Fruit fly (Drosophila melanogaster): ENCODE measurements around the gene NAAT1.

Gene NAAT1

dm6 chrX:5418555-5419044 is 8.0 kb upstream of the NAAT1 start:
- no peak for TF ChIP-seq Pif1A (GFP tag; optimal IDR thresholded peaks at IDR 0.05)
- no peak for TF ChIP-seq D1 (tag; optimal IDR thresholded peaks at IDR 0.05)
- no peak for TF ChIP-seq CG8159 (tag; optimal IDR thresholded peaks at IDR 0.05)
- no peak for TF ChIP-seq rn (GFP tag; IDR thresholded peaks at IDR 0.05)
- TF ChIP-seq fd96Ca (GFP tag; IDR thresholded peaks at IDR 0.05), result no peak
- TF ChIP-seq Pif1B (GFP tag; optimal IDR thresholded peaks at IDR 0.05), result no peak
- no peak for TF ChIP-seq CG34367 (tag; optimal IDR thresholded peaks at IDR 0.05)
- no peak for TF ChIP-seq CG9948 (tag; optimal IDR thresholded peaks at IDR 0.05)
- no peak for TF ChIP-seq CG4496 (GFP tag; IDR thresholded peaks at IDR 0.05)
- TF ChIP-seq CG14655 (GFP tag; optimal IDR thresholded peaks at IDR 0.05), result no peak
- TF ChIP-seq CG12605 (GFP tag; IDR thresholded peaks at IDR 0.05), result no peak
- no peak for TF ChIP-seq gl (tag; optimal IDR thresholded peaks at IDR 0.05)
- no peak for TF ChIP-seq CG17806 (tag; optimal IDR thresholded peaks at IDR 0.05)
- no peak for TF ChIP-seq Snoo (tag; optimal IDR thresholded peaks at IDR 0.05)
- no peak for TF ChIP-seq CG13204 (GFP tag; optimal IDR thresholded peaks at IDR 0.05)

- TF ChIP-seq CG12605 (GFP tag; IDR thresholded peaks at IDR 0.05), result no peak
- no peak for TF ChIP-seq CG15710 (tag; optimal IDR thresholded peaks at IDR 0.05)
- no peak for TF ChIP-seq CG9948 (tag; optimal IDR thresholded peaks at IDR 0.05)
- no peak for TF ChIP-seq CG8159 (tag; optimal IDR thresholded peaks at IDR 0.05)
- TF ChIP-seq CG17806 (tag; optimal IDR thresholded peaks at IDR 0.05), result no peak
- no peak for TF ChIP-seq Pif1A (GFP tag; optimal IDR thresholded peaks at IDR 0.05)
Measured at dm6 chrX:5417836-5418554, 7.3 kb upstream of the NAAT1 start.

dm6 chrX:5408869-5409268 is 1.8 kb downstream of the NAAT1 start:
- TF ChIP-seq Snoo (tag; optimal IDR thresholded peaks at IDR 0.05), result no peak
- TF ChIP-seq EcR (GFP tag; optimal IDR thresholded peaks at IDR 0.05), result no peak
- no peak for TF ChIP-seq gl (tag; optimal IDR thresholded peaks at IDR 0.05)
- no peak for TF ChIP-seq CG8301 (tag; optimal IDR thresholded peaks at IDR 0.05)

- TF ChIP-seq Ets98B (GFP tag; IDR thresholded peaks at IDR 0.05) (no peak), CG12605 (GFP tag; IDR thresholded peaks at IDR 0.05) (no peak), Snoo (tag; optimal IDR thresholded peaks at IDR 0.05) (no peak), CG32121 (GFP tag; IDR thresholded peaks at IDR 0.05) (no peak), Pif1B (GFP tag; optimal IDR thresholded peaks at IDR 0.05) (no peak), CG15710 (tag; optimal IDR thresholded peaks at IDR 0.05) (no peak), CG14655 (GFP tag; optimal IDR thresholded peaks at IDR 0.05) (no peak), D1 (tag; optimal IDR thresholded peaks at IDR 0.05) (no peak), CG8301 (tag; optimal IDR thresholded peaks at IDR 0.05) (no peak), CG10348 (GFP tag; IDR thresholded peaks at IDR 0.05) (no peak), EcR (GFP tag; optimal IDR thresholded peaks at IDR 0.05) (no peak), gl (tag; optimal IDR thresholded peaks at IDR 0.05) (no peak), fd96Ca (GFP tag; IDR thresholded peaks at IDR 0.05) (no peak), CG13204 (GFP tag; optimal IDR thresholded peaks at IDR 0.05) (no peak), CG4496 (GFP tag; IDR thresholded peaks at IDR 0.05) (no peak)
Measured at dm6 chrX:5382539-5382938, 28.1 kb downstream of the NAAT1 start.

dm6 chrX:5364031-5364430 is 46.6 kb downstream of the NAAT1 start:
- TF ChIP-seq CG17806 (tag; optimal IDR thresholded peaks at IDR 0.05) (no peak), Pif1B (GFP tag; optimal IDR thresholded peaks at IDR 0.05) (no peak), CG12605 (GFP tag; IDR thresholded peaks at IDR 0.05) (no peak), CG13204 (GFP tag; optimal IDR thresholded peaks at IDR 0.05) (no peak), CG34367 (tag; optimal IDR thresholded peaks at IDR 0.05) (no peak), CG32121 (GFP tag; IDR thresholded peaks at IDR 0.05) (no peak), CG14655 (GFP tag; optimal IDR thresholded peaks at IDR 0.05) (no peak), Pif1A (GFP tag; optimal IDR thresholded peaks at IDR 0.05) (no peak), CG9948 (tag; optimal IDR thresholded peaks at IDR 0.05) (no peak), CG10348 (GFP tag; IDR thresholded peaks at IDR 0.05) (no peak), EcR (GFP tag; optimal IDR thresholded peaks at IDR 0.05) (no peak), fd96Ca (GFP tag; IDR thresholded peaks at IDR 0.05) (no peak), gl (tag; optimal IDR thresholded peaks at IDR 0.05) (no peak), D1 (tag; optimal IDR thresholded peaks at IDR 0.05) (no peak), CG8301 (tag; optimal IDR thresholded peaks at IDR 0.05) (no peak), CG15710 (tag; optimal IDR thresholded peaks at IDR 0.05) (no peak)

- TF ChIP-seq rn (GFP tag; IDR thresholded peaks at IDR 0.05) (no peak), Pif1B (GFP tag; optimal IDR thresholded peaks at IDR 0.05) (no peak), CG14655 (GFP tag; optimal IDR thresholded peaks at IDR 0.05) (no peak), gl (tag; optimal IDR thresholded peaks at IDR 0.05) (no peak), Snoo (tag; optimal IDR thresholded peaks at IDR 0.05) (no peak), fd96Ca (GFP tag; IDR thresholded peaks at IDR 0.05) (no peak), EcR (GFP tag; optimal IDR thresholded peaks at IDR 0.05) (no peak)
Measured at dm6 chrX:5363116-5363515, 47.5 kb downstream of the NAAT1 start.

dm6 chrX:5358813-5359212 is 51.8 kb downstream of the NAAT1 start:
- TF ChIP-seq CG34367 (tag; optimal IDR thresholded peaks at IDR 0.05) (no peak), CG8301 (tag; optimal IDR thresholded peaks at IDR 0.05) (no peak), CG9948 (tag; optimal IDR thresholded peaks at IDR 0.05) (no peak), CG8159 (tag; optimal IDR thresholded peaks at IDR 0.05) (no peak), gl (tag; optimal IDR thresholded peaks at IDR 0.05) (no peak), CG10348 (GFP tag; IDR thresholded peaks at IDR 0.05) (no peak), CG15710 (tag; optimal IDR thresholded peaks at IDR 0.05) (no peak), CG4496 (GFP tag; IDR thresholded peaks at IDR 0.05) (no peak), D1 (tag; optimal IDR thresholded peaks at IDR 0.05) (no peak), Ets98B (GFP tag; IDR thresholded peaks at IDR 0.05) (no peak)

All from whole organism, pupa.